In genomic region chr3R:14283042-14283626, dm6 we compare ENCODE assay signal across 1 fruit fly cellular context.
A peak's percentile ranks its signal among the peaks of the same experiment; 100 is the strongest.
TF ChIP-seq lines count a peak whose summit lies in the region.

No protein-coding gene starts in this region.

TF ChIP-seq in whole organism, embryonic, 481 proteins besides CTCF, POLR2A, EP300 and RAD21 (continued from another document):
- TF ChIP-seq kay (GFP tag; optimal IDR thresholded peaks at IDR 0.05; lab: Kevin White, UChicago), result no peak
- TF ChIP-seq CG10267 (tag; optimal IDR thresholded peaks at IDR 0.05; lab: Kevin White, UChicago), result no peak
- peak; percentile 61 for TF ChIP-seq Atf-2 (GFP tag; optimal IDR thresholded peaks at IDR 0.05; lab: Kevin White, UChicago)
- TF ChIP-seq CG10543 (GFP tag; optimal IDR thresholded peaks at IDR 0.05; lab: Kevin White, UChicago), result no peak
